Worm (Caenorhabditis elegans) whole organism, L1 larva: ENCODE results near the gene F11A10.6.

Experiments
- C04F5.9 ChIP-seq: sonication (generic microtip); optimal IDR thresholded peaks from 2 replicates; lab custom pipeline; 2016; ENCODE audit warnings: missing genetic modification characterization, missing compliant biosample characterization
- C16A3.4 ChIP-seq: fragments of 150-350 bp; optimal IDR thresholded peaks from 2 replicates; lab custom pipeline; 2014; ENCODE audit warnings: missing biosample characterization, missing genetic modification characterization
- F16B12.6 ChIP-seq: fragments of 150-350 bp; optimal IDR thresholded peaks from 2 replicates; lab custom pipeline; 2014; ENCODE audit warnings: missing biosample characterization, missing genetic modification characterization
- aha-1 ChIP-seq: fragments of 150-350 bp; optimal IDR thresholded peaks from 2 replicates; lab custom pipeline; 2014; ENCODE audit warnings: missing biosample characterization, missing genetic modification characterization
- alr-1 ChIP-seq: fragments of 200-800 bp; sonication (Bioruptor generic); optimal IDR thresholded peaks from 2 replicates; lab custom pipeline; 2018; ENCODE audit warnings: borderline replicate concordance, mild to moderate bottlenecking, missing genetic modification characterization, missing compliant biosample characterization
- aly-2 ChIP-seq: fragments of 150-350 bp; optimal IDR thresholded peaks from 2 replicates; lab custom pipeline; 2014; ENCODE audit warnings: missing biosample characterization, missing genetic modification characterization
- ama-1 ChIP-seq: fragments of 150-350 bp; optimal IDR thresholded peaks from 2 replicates; lab custom pipeline; 2014
- blmp-1 ChIP-seq: fragments of 150-350 bp; optimal IDR thresholded peaks from 2 replicates; lab custom pipeline; 2014; ENCODE audit warnings: missing biosample characterization, missing genetic modification characterization
- ceh-8 ChIP-seq: fragments of 200-800 bp; sonication (Bioruptor generic); optimal IDR thresholded peaks from 2 replicates; lab custom pipeline; 2018; ENCODE audit warnings: mild to moderate bottlenecking, missing genetic modification characterization, moderate library complexity, missing compliant biosample characterization
- ceh-82 ChIP-seq, 3 experiments: fragments of 150-350 bp in 1 of 3; sonication (generic microtip) in 2 of 3; optimal IDR thresholded peaks; 2 replicates each; lab custom pipeline; 2014 to 2017; ENCODE audit warnings: missing biosample characterization in 3 of 3, missing genetic modification characterization in 3 of 3
- ceh-88 ChIP-seq: fragments of 200-800 bp; sonication (Bioruptor generic); IDR thresholded peaks from 2 replicates; pipeline ENCODE4 v1.3.6; 2022; ENCODE audit warnings: missing genetic modification characterization, missing compliant biosample characterization
- ceh-90 ChIP-seq: sonication (generic microtip); optimal IDR thresholded peaks from 2 replicates; lab custom pipeline; 2016; ENCODE audit warnings: missing genetic modification characterization, missing compliant biosample characterization
- ces-1 ChIP-seq: fragments of 150-350 bp; optimal IDR thresholded peaks from 2 replicates; lab custom pipeline; 2014; ENCODE audit warnings: missing biosample characterization, missing genetic modification reagents, missing genetic modification characterization
- dpl-1 ChIP-seq, 3 experiments: fragments of 150-350 bp in 2 of 3; sonication (generic microtip) in 1 of 3; optimal IDR thresholded peaks; 2 replicates each; lab custom pipeline; 2014 to 2017; ENCODE audit warnings: missing biosample characterization in 3 of 3, missing genetic modification characterization in 3 of 3, missing genetic modification reagents in 3 of 3
- dsc-1 ChIP-seq: sonication (generic microtip); optimal IDR thresholded peaks from 2 replicates; lab custom pipeline; 2016; ENCODE audit warnings: mild to moderate bottlenecking, missing genetic modification characterization, missing compliant biosample characterization
- efl-3 ChIP-seq: fragments of 200-800 bp; sonication (Bioruptor generic); optimal IDR thresholded peaks from 2 replicates; lab custom pipeline; 2018; ENCODE audit warnings: mild to moderate bottlenecking, missing genetic modification characterization, missing compliant biosample characterization
- egl-27 ChIP-seq, 2 experiments: fragments of 150-350 bp in 1 of 2; sonication (generic microtip); optimal IDR thresholded peaks; 3 replicates each; lab custom pipeline; 2017 to 2018; ENCODE audit warnings: missing biosample characterization in 2 of 2, missing genetic modification characterization in 2 of 2, missing genetic modification reagents in 2 of 2
- elt-2 ChIP-seq: sonication (generic microtip); optimal IDR thresholded peaks from 2 replicates; lab custom pipeline; 2016; ENCODE audit warnings: missing genetic modification characterization, mild to moderate bottlenecking, inconsistent platforms, missing compliant biosample characterization, missing genetic modification reagents
- ets-5 ChIP-seq: fragments of 200-800 bp; sonication (Bioruptor generic); IDR thresholded peaks from 2 replicates; pipeline ENCODE4 v1.3.6; 2022; ENCODE audit warnings: missing genetic modification characterization, missing compliant biosample characterization
- fkh-10 ChIP-seq: sonication (generic microtip); optimal IDR thresholded peaks from 2 replicates; lab custom pipeline; 2017; ENCODE audit warnings: missing biosample characterization, missing genetic modification reagents, missing genetic modification characterization
- fkh-4 ChIP-seq: sonication (generic microtip); optimal IDR thresholded peaks from 2 replicates; lab custom pipeline; 2016; ENCODE audit warnings: missing compliant biosample characterization, missing genetic modification characterization, borderline replicate concordance
- fkh-8 ChIP-seq: sonication (generic microtip); optimal IDR thresholded peaks from 2 replicates; lab custom pipeline; 2016; ENCODE audit warnings: mild to moderate bottlenecking, missing genetic modification characterization, missing compliant biosample characterization
- fos-1 ChIP-seq: fragments of 150-350 bp; optimal IDR thresholded peaks from 2 replicates; lab custom pipeline; 2014; ENCODE audit warnings: missing biosample characterization, missing genetic modification characterization
- grh-1 ChIP-seq: fragments of 200-800 bp; sonication (Bioruptor generic); IDR thresholded peaks from 2 replicates; pipeline ENCODE4 v1.3.6; 2022; ENCODE audit warnings: missing genetic modification reagents, missing genetic modification characterization, missing compliant biosample characterization
- hlh-17 ChIP-seq: fragments of 200-800 bp; sonication (Bioruptor generic); optimal IDR thresholded peaks from 2 replicates; lab custom pipeline; 2018; ENCODE audit warnings: missing genetic modification characterization, mild to moderate bottlenecking, missing compliant biosample characterization, moderate library complexity, borderline replicate concordance
- hpl-2 ChIP-seq: fragments of 150-350 bp; optimal IDR thresholded peaks from 2 replicates; lab custom pipeline; 2014; ENCODE audit warnings: missing biosample characterization, missing genetic modification reagents, missing genetic modification characterization
- irx-1 ChIP-seq: sonication (generic microtip); optimal IDR thresholded peaks from 2 replicates; lab custom pipeline; 2016; ENCODE audit warnings: missing genetic modification characterization, missing compliant biosample characterization
- isw-1 ChIP-seq: fragments of 200-800 bp; sonication (Bioruptor generic); IDR thresholded peaks from 2 replicates; pipeline ENCODE4 v1.3.6; 2022; ENCODE audit warnings: missing genetic modification characterization, missing compliant biosample characterization
- lin-13 ChIP-seq: fragments of 150-350 bp; optimal IDR thresholded peaks from 2 replicates; lab custom pipeline; 2014; ENCODE audit warnings: missing biosample characterization, missing genetic modification reagents, missing genetic modification characterization
- lin-14 ChIP-seq: fragments of 200-800 bp; sonication (Bioruptor generic); optimal IDR thresholded peaks from 2 replicates; lab custom pipeline; 2018; ENCODE audit warnings: mild to moderate bottlenecking, missing genetic modification characterization, moderate library complexity, missing compliant biosample characterization
- lin-15B ChIP-seq: fragments of 150-350 bp; sonication (generic microtip); optimal IDR thresholded peaks from 3 replicates; lab custom pipeline; 2014; ENCODE audit warnings: missing biosample characterization, missing genetic modification characterization
- lin-35 ChIP-seq, 2 experiments: fragments of 150-350 bp; optimal IDR thresholded peaks; 2 replicates each; lab custom pipeline; 2014; ENCODE audit warnings: missing biosample characterization in 2 of 2, missing genetic modification characterization in 2 of 2, missing genetic modification reagents in 2 of 2
- lir-3 ChIP-seq: sonication (generic microtip); optimal IDR thresholded peaks from 2 replicates; lab custom pipeline; 2016; ENCODE audit warnings: mild to moderate bottlenecking, missing genetic modification characterization, moderate library complexity, missing compliant biosample characterization; ENCODE audit not compliant: poor library complexity
- mab-9 ChIP-seq: fragments of 200-800 bp; sonication (Bioruptor generic); IDR thresholded peaks from 2 replicates; pipeline ENCODE4 v1.3.6; 2022; ENCODE audit warnings: missing genetic modification reagents, missing genetic modification characterization, missing compliant biosample characterization
- mef-2 ChIP-seq: fragments of 150-350 bp; optimal IDR thresholded peaks from 2 replicates; lab custom pipeline; 2014; ENCODE audit warnings: missing biosample characterization, missing genetic modification characterization
- mep-1 ChIP-seq: fragments of 150-350 bp; optimal IDR thresholded peaks from 2 replicates; lab custom pipeline; 2014; ENCODE audit warnings: missing biosample characterization, missing genetic modification characterization
- nhr-28 ChIP-seq: fragments of 150-350 bp; optimal IDR thresholded peaks from 2 replicates; lab custom pipeline; 2014; ENCODE audit warnings: missing biosample characterization, missing genetic modification characterization
- nhr-47 ChIP-seq: sonication (generic microtip); optimal IDR thresholded peaks from 2 replicates; lab custom pipeline; 2016; ENCODE audit warnings: mild to moderate bottlenecking, missing genetic modification characterization, moderate library complexity, missing compliant biosample characterization
- nhr-71 ChIP-seq: sonication (generic microtip); optimal IDR thresholded peaks from 2 replicates; lab custom pipeline; 2016; ENCODE audit warnings: mild to moderate bottlenecking, missing genetic modification characterization, moderate library complexity, missing compliant biosample characterization
- nhr-77 ChIP-seq: fragments of 150-350 bp; optimal IDR thresholded peaks from 2 replicates; lab custom pipeline; 2014; ENCODE audit warnings: missing biosample characterization, missing genetic modification characterization
- nhr-84 ChIP-seq: sonication (generic microtip); optimal IDR thresholded peaks from 2 replicates; lab custom pipeline; 2017; ENCODE audit warnings: missing biosample characterization, missing genetic modification characterization
- nhr-85 ChIP-seq: sonication (generic microtip); peaks from one replicate; lab custom pipeline; 2016; ENCODE audit warnings: missing genetic modification characterization, inconsistent platforms, missing compliant biosample characterization
- nhr-90 ChIP-seq: sonication (generic microtip); optimal IDR thresholded peaks from 2 replicates; lab custom pipeline; 2016; ENCODE audit warnings: mild to moderate bottlenecking, missing genetic modification characterization, missing compliant biosample characterization; ENCODE audit not compliant: poor library complexity
- snpc-4 ChIP-seq: fragments of 150-350 bp; optimal IDR thresholded peaks from 2 replicates; lab custom pipeline; 2014; ENCODE audit warnings: missing biosample characterization, missing genetic modification characterization
- sox-4 ChIP-seq: sonication (generic microtip); optimal IDR thresholded peaks from 2 replicates; lab custom pipeline; 2016; ENCODE audit warnings: missing genetic modification characterization, missing compliant biosample characterization
- sup-37 ChIP-seq: fragments of 200-800 bp; sonication (Bioruptor generic); optimal IDR thresholded peaks from 2 replicates; lab custom pipeline; 2018; ENCODE audit warnings: mild to moderate bottlenecking, missing genetic modification characterization, missing compliant biosample characterization
- swsn-7 ChIP-seq: sonication (generic microtip); optimal IDR thresholded peaks from 2 replicates; lab custom pipeline; 2016; ENCODE audit warnings: missing genetic modification characterization, missing compliant biosample characterization
- unc-130 ChIP-seq: fragments of 150-350 bp; optimal IDR thresholded peaks from 2 replicates; lab custom pipeline; 2017; ENCODE audit warnings: missing biosample characterization, missing genetic modification characterization, inconsistent platforms
- unc-30 ChIP-seq: sonication (generic microtip); optimal IDR thresholded peaks from 2 replicates; lab custom pipeline; 2017; ENCODE audit warnings: missing biosample characterization, missing genetic modification characterization
- unc-98 ChIP-seq: fragments of 200-800 bp; sonication (Bioruptor generic); IDR thresholded peaks from 2 replicates; pipeline ENCODE4 v1.3.6; 2022; ENCODE audit warnings: missing genetic modification characterization, missing compliant biosample characterization
- xbp-1 ChIP-seq: sonication (generic microtip); optimal IDR thresholded peaks from 2 replicates; lab custom pipeline; 2016; ENCODE audit warnings: missing genetic modification characterization, missing compliant biosample characterization
- ztf-11 ChIP-seq, 2 experiments: sonication (generic microtip); optimal IDR thresholded peaks; 2 replicates each; lab custom pipeline; 2016 to 2017; ENCODE audit warnings: missing genetic modification characterization in 2 of 2, missing biosample characterization in 1 of 2, missing compliant biosample characterization in 1 of 2
- ztf-4 ChIP-seq: fragments of 150-350 bp; optimal IDR thresholded peaks from 2 replicates; lab custom pipeline; 2014; ENCODE audit warnings: missing biosample characterization, missing genetic modification characterization

The F11A10.6 gene

DNA sequence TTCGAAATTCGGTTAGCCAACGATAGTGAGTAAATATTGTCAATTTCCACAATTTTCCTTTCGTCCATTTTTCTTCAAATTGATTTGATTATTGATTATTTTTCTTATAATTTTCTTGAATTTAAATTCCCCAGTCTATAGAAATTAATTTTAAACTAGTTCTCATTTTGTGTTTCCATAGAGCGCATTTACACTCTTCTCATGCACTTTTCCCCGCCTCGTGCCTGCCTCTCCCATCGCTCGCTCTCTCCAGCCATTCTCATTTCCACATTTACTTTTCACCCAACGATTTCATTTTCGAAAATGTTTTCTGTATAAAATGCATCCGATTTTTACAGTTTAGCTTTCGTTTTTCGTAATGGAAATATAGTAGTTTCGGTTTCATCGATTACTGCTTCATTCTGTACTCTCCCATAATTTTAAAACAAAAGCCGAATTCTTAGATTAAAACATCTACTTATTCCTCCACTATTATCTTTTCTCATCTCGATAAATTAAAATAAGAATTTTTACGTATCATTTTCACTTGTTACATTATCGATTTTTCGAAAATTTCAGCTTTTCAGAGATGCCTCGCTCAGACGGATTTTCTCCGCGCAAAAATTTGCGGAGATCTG, 10.4 kb downstream of the F11A10.6 start, which contains the start of gene lex-1:
TSS of gene lex-1 (plus strand) at position 567 of the 617 bp plus-strand sequence.
- TF ChIP-seq grh-1 (GFP tag; lab: Robert Waterston, UW) (no peak), nhr-71 (tag; lab: Kevin White, UChicago) (peak; percentile 50), lin-14 (GFP tag; lab: Kevin White, UChicago) (peak; percentile 40), hpl-2 (no peak), nhr-47 (peak; percentile 6), ceh-8 (no peak), fkh-8 (tag; lab: Kevin White, UChicago) (peak; percentile 21), lin-13 (GFP tag; lab: Kevin White, UChicago) (no peak), alr-1 (tag; lab: Kevin White, UChicago) (no peak), ama-1 (lab: Kevin White, UChicago) (no peak), nhr-90 (tag; lab: Kevin White, UChicago) (no peak), mab-9 (GFP tag; lab: Robert Waterston, UW) (no peak), ets-5 (GFP tag; lab: Robert Waterston, UW) (no peak), F16B12.6 (tag; lab: Kevin White, UChicago) (peak; percentile 20), ceh-82 (tag; optimal IDR thresholded peaks at IDR 0.05; lab: Kevin White, UChicago) (peak in 1 of 3 experiments; percentile 22), fkh-10 (GFP tag; lab: Kevin White, UChicago) (no peak), aha-1 (tag; lab: Kevin White, UChicago) (no peak), C16A3.4 (tag; lab: Kevin White, UChicago) (peak; percentile 37), sox-4 (tag; lab: Kevin White, UChicago) (no peak), lin-35 (GFP tag; optimal IDR thresholded peaks at IDR 0.05; lab: Kevin White, UChicago) (peak; percentile 80 to 92), irx-1 (no peak), mef-2 (tag; lab: Kevin White, UChicago) (no peak), aly-2 (tag; lab: Kevin White, UChicago) (no peak), mep-1 (tag; lab: Kevin White, UChicago) (peak; percentile 56), nhr-84 (tag; lab: Kevin White, UChicago) (no peak), ztf-11 (tag; optimal IDR thresholded peaks at IDR 0.05; lab: Kevin White, UChicago) (no peak), ceh-88 (no peak), fkh-4 (tag; lab: Kevin White, UChicago) (no peak), dpl-1 (GFP tag; optimal IDR thresholded peaks at IDR 0.05; lab: Kevin White, UChicago) (peak; percentile 61 to 86 (median 80)), fos-1 (tag; lab: Kevin White, UChicago) (no peak), nhr-28 (tag; lab: Kevin White, UChicago) (no peak), nhr-77 (tag; lab: Kevin White, UChicago) (no peak), xbp-1 (tag; lab: Kevin White, UChicago) (peak; percentile 36), ces-1 (GFP tag; lab: Kevin White, UChicago) (no peak), ceh-90 (tag; lab: Kevin White, UChicago) (no peak), lin-15B (tag; lab: Kevin White, UChicago) (peak; percentile 71), unc-130 (tag; lab: Kevin White, UChicago) (no peak), unc-98 (GFP tag; lab: Robert Waterston, UW) (no peak), unc-30 (tag; lab: Kevin White, UChicago) (no peak), lir-3 (tag; lab: Kevin White, UChicago) (no peak), elt-2 (no peak), sup-37 (GFP tag; lab: Kevin White, UChicago) (no peak), dsc-1 (tag; lab: Kevin White, UChicago) (no peak), ztf-4 (tag; lab: Kevin White, UChicago) (no peak), blmp-1 (peak; percentile 86), isw-1 (GFP tag; lab: Robert Waterston, UW) (no peak), egl-27 (tag; optimal IDR thresholded peaks at IDR 0.05; lab: Kevin White, UChicago) (no peak), efl-3 (no peak), swsn-7 (tag; lab: Kevin White, UChicago) (peak; percentile 3), nhr-85 (tag; lab: Kevin White, UChicago) (no peak), C04F5.9 (tag; lab: Kevin White, UChicago) (peak; percentile 14), snpc-4 (tag; lab: Kevin White, UChicago) (no peak), hlh-17 (GFP tag; lab: Kevin White, UChicago) (no peak)
